Worm (Caenorhabditis elegans): Measurements from ENCODE around the gene C45B11.9.
A peak's percentile ranks its signal among the peaks of the same experiment; 100 is the strongest.

C45B11.9 gene

ce11 chrV:11043767-11044166 is 3.6 kb downstream of the C45B11.9 start, which contains the start of gene C45B11.6 (continued):
- TF ChIP-seq rbr-2 (tag; optimal IDR thresholded peaks at IDR 0.05) (no peak), D1046.2 (GFP tag; IDR thresholded peaks at IDR 0.05) (no peak)

ce11 chrV:11046730-11047129 is 6.6 kb downstream of the C45B11.9 start, which contains the start of gene dhs-18:
TSS of gene dhs-18 (minus strand) at chrV:11046833.
- TF ChIP-seq T26A8.4 (GFP tag; IDR thresholded peaks at IDR 0.05) (no peak), lin-39 (tag; optimal IDR thresholded peaks at IDR 0.05) (no peak), zag-1 (tag; optimal IDR thresholded peaks at IDR 0.05) (no peak), ceh-44 (GFP tag; IDR thresholded peaks at IDR 0.05) (no peak), F26F4.8 (GFP tag; conservative IDR thresholded peaks at IDR 0.05) (no peak), dpl-1 (GFP tag; optimal IDR thresholded peaks at IDR 0.05) (no peak), unc-39 (tag; optimal IDR thresholded peaks at IDR 0.05) (no peak), F44E2.7 (GFP tag; IDR thresholded peaks at IDR 0.05) (no peak), ama-1 (optimal IDR thresholded peaks at IDR 0.05) (no peak), zip-2 (tag; optimal IDR thresholded peaks at IDR 0.05) (no peak), egl-27 (tag; optimal IDR thresholded peaks at IDR 0.05) (no peak), hif-1 (tag; optimal IDR thresholded peaks at IDR 0.05) (no peak), lin-1 (GFP tag; IDR thresholded peaks at IDR 0.05) (no peak), R02D3.7 (tag; optimal IDR thresholded peaks at IDR 0.05) (no peak), attf-4 (tag; optimal IDR thresholded peaks at IDR 0.05) (no peak), spr-3 (GFP tag; optimal IDR thresholded peaks at IDR 0.05) (no peak), hlh-30 (tag; optimal IDR thresholded peaks at IDR 0.05; ENCODE audit: insufficient read depth) (peak; percentile 23), daf-19 (GFP tag; conservative IDR thresholded peaks at IDR 0.05) (no peak), F37D6.2 (tag; optimal IDR thresholded peaks at IDR 0.05) (no peak), D1046.2 (GFP tag; IDR thresholded peaks at IDR 0.05) (no peak), ceh-20 (GFP tag; IDR thresholded peaks at IDR 0.05) (no peak), arid-1 (GFP tag; conservative IDR thresholded peaks at IDR 0.05) (no peak), mxl-2 (GFP tag; conservative IDR thresholded peaks at IDR 0.05) (no peak), F10B5.3 (tag; optimal IDR thresholded peaks at IDR 0.05) (no peak), madf-5 (GFP tag; IDR thresholded peaks at IDR 0.05) (no peak), cey-2 (tag; optimal IDR thresholded peaks at IDR 0.05; ENCODE audit: borderline replicate concordance, insufficient read depth) (no peak), T20F7.1 (GFP tag; optimal IDR thresholded peaks at IDR 0.05) (no peak), nhr-6 (tag; optimal IDR thresholded peaks at IDR 0.05) (no peak), egl-43 (GFP tag; IDR thresholded peaks at IDR 0.05) (no peak), nhr-28 (tag; optimal IDR thresholded peaks at IDR 0.05) (peak; percentile 96), php-3 (GFP tag; IDR thresholded peaks at IDR 0.05) (no peak), duxl-1 (tag; optimal IDR thresholded peaks at IDR 0.05; ENCODE audit: poor library complexity) (no peak), mdl-1 (tag; optimal IDR thresholded peaks at IDR 0.05) (peak in 1 of 2 experiments; percentile 53), ztf-11 (tag; optimal IDR thresholded peaks at IDR 0.05) (no peak), aly-2 (tag; optimal IDR thresholded peaks at IDR 0.05) (no peak), madf-9 (GFP tag; conservative IDR thresholded peaks at IDR 0.05) (no peak), mes-2 (tag; optimal IDR thresholded peaks at IDR 0.05; ENCODE audit: poor library complexity, severe bottlenecking) (no peak), ceh-28 (tag; optimal IDR thresholded peaks at IDR 0.05) (no peak), hlh-11 (tag; optimal IDR thresholded peaks at IDR 0.05) (peak; percentile 11), unc-62 (GFP tag; optimal IDR thresholded peaks at IDR 0.05 in 1 of 2) (peak in 1 of 2 experiments; percentile 66), unc-62 (tag; optimal IDR thresholded peaks at IDR 0.05) (no peak), set-16 (GFP tag; IDR thresholded peaks at IDR 0.05) (no peak), dmd-6 (GFP tag; IDR thresholded peaks at IDR 0.05) (peak; percentile 46), ceh-62 (tag; optimal IDR thresholded peaks at IDR 0.05) (no peak), rbr-2 (tag; optimal IDR thresholded peaks at IDR 0.05) (no peak), nhr-237 (tag; optimal IDR thresholded peaks at IDR 0.05) (no peak), pqm-1 (tag; optimal IDR thresholded peaks at IDR 0.05) (peak; percentile 42), jun-1 (tag; optimal IDR thresholded peaks at IDR 0.05) (no peak), dmd-9 (GFP tag; IDR thresholded peaks at IDR 0.05) (no peak), skn-1 (tag; optimal IDR thresholded peaks at IDR 0.05) (no peak), nhr-77 (tag; optimal IDR thresholded peaks at IDR 0.05) (peak; percentile 67)

All from whole organism, L4 larva.